Worm (Caenorhabditis elegans) whole organism, L4 larva: ENCODE results near the gene clec-179.

Source experiments
- D1046.2 ChIP-seq: fragments of 200-800 bp; sonication (Bioruptor generic); IDR thresholded peaks from 2 replicates; pipeline ENCODE4 v1.3.6; 2022; ENCODE audit warnings: missing genetic modification characterization, missing compliant biosample characterization
- F44E2.7 ChIP-seq: fragments of 200-800 bp; sonication (Bioruptor generic); IDR thresholded peaks from 2 replicates; pipeline ENCODE4 v2.1.2; 2022; ENCODE audit warnings: missing genetic modification characterization, missing compliant biosample characterization
- F49E8.2 ChIP-seq: sonication (generic microtip); optimal IDR thresholded peaks from 2 replicates; lab custom pipeline; 2016; ENCODE audit warnings: missing compliant biosample characterization, mild to moderate bottlenecking, missing genetic modification characterization, borderline replicate concordance
- aha-1 ChIP-seq: fragments of 150-350 bp; peaks from one replicate; lab custom pipeline; 2014; ENCODE audit warnings: missing biosample characterization, missing genetic modification characterization
- ceh-62 ChIP-seq: sonication (generic microtip); optimal IDR thresholded peaks from 2 replicates; lab custom pipeline; 2017; ENCODE audit warnings: missing biosample characterization, missing genetic modification characterization
- cey-2 ChIP-seq: sonication (generic microtip); optimal IDR thresholded peaks from 3 replicates; lab custom pipeline; 2017; ENCODE audit warnings: missing genetic modification characterization, mild to moderate bottlenecking, missing compliant biosample characterization, antibody characterized with exemption, borderline replicate concordance; ENCODE audit not compliant: insufficient read depth
- ctbp-1 ChIP-seq: fragments of 200-800 bp; sonication (Bioruptor generic); IDR thresholded peaks from 2 replicates; pipeline ENCODE4 v1.3.6; 2022; ENCODE audit warnings: missing genetic modification reagents, missing genetic modification characterization, missing compliant biosample characterization
- daf-16 ChIP-seq, 3 experiments: sonication (generic microtip); optimal IDR thresholded peaks; 2 replicates each; lab custom pipeline; 2016 to 2017; ENCODE audit warnings: missing genetic modification characterization in 3 of 3, missing genetic modification reagents in 3 of 3, mild to moderate bottlenecking in 2 of 3, missing compliant biosample characterization in 2 of 3, missing biosample characterization in 1 of 3, moderate library complexity in 1 of 3
- dmd-9 ChIP-seq: fragments of 200-800 bp; sonication (Bioruptor generic); IDR thresholded peaks from 2 replicates; pipeline ENCODE4 v1.3.6; 2022; ENCODE audit warnings: missing genetic modification reagents, missing genetic modification characterization, missing compliant biosample characterization
- lin-13 ChIP-seq: fragments of 150-350 bp; optimal IDR thresholded peaks from 2 replicates; lab custom pipeline; 2014; ENCODE audit warnings: missing biosample characterization, missing genetic modification reagents, missing genetic modification characterization
- lin-15B ChIP-seq: fragments of 150-350 bp; sonication (generic microtip); optimal IDR thresholded peaks from 3 replicates; lab custom pipeline; 2014; ENCODE audit warnings: missing biosample characterization, missing genetic modification characterization
- lin-38 ChIP-seq: fragments of 200-800 bp; sonication (Bioruptor generic); IDR thresholded peaks from 2 replicates; pipeline ENCODE4 v1.3.6; 2022; ENCODE audit warnings: missing genetic modification reagents, missing genetic modification characterization, missing compliant biosample characterization
- lin-39 ChIP-seq: fragments of 150-350 bp; optimal IDR thresholded peaks from 2 replicates; lab custom pipeline; 2014; ENCODE audit warnings: missing biosample characterization, missing genetic modification reagents, missing genetic modification characterization
- lsy-2 ChIP-seq, 2 experiments: fragments of 150-350 bp in 1 of 2; sonication (generic microtip) in 1 of 2; optimal IDR thresholded peaks; 2 replicates each; lab custom pipeline; 2014 to 2017; ENCODE audit warnings: missing biosample characterization in 2 of 2, missing genetic modification characterization in 2 of 2
- madf-5 ChIP-seq, 2 experiments: fragments of 200-800 bp; sonication (Bioruptor generic); IDR thresholded peaks; 2 replicates each; pipeline ENCODE4 v1.3.6; 2022; ENCODE audit warnings: missing compliant biosample characterization in 2 of 2, missing genetic modification characterization in 2 of 2
- madf-9 ChIP-seq: fragments of 200-800 bp; sonication (Bioruptor generic); conservative IDR thresholded peaks from 2 replicates; pipeline ENCODE4 v1.3.6; 2022; ENCODE audit warnings: missing genetic modification reagents, missing genetic modification characterization, missing compliant biosample characterization
- mdl-1 ChIP-seq, 2 experiments: fragments of 150-350 bp in 1 of 2; sonication (generic microtip) in 1 of 2; optimal IDR thresholded peaks; 2 replicates each; lab custom pipeline; 2014 to 2017; ENCODE audit warnings: missing biosample characterization in 2 of 2, missing genetic modification characterization in 2 of 2
- mxl-2 ChIP-seq: fragments of 200-800 bp; sonication (Bioruptor generic); conservative IDR thresholded peaks from 2 replicates; pipeline ENCODE4 v1.3.6; 2022; ENCODE audit warnings: missing genetic modification reagents, missing genetic modification characterization, missing compliant biosample characterization
- nhr-25 ChIP-seq: sonication (generic microtip); optimal IDR thresholded peaks from 2 replicates; lab custom pipeline; 2017; ENCODE audit warnings: missing genetic modification characterization, mild to moderate bottlenecking, missing compliant biosample characterization, antibody characterized with exemption, moderate library complexity, borderline replicate concordance; ENCODE audit not compliant: insufficient read depth
- nhr-28 ChIP-seq: fragments of 150-350 bp; optimal IDR thresholded peaks from 2 replicates; lab custom pipeline; 2014; ENCODE audit warnings: missing biosample characterization, missing genetic modification characterization
- nhr-41 ChIP-seq: fragments of 200-800 bp; sonication (Bioruptor generic); IDR thresholded peaks from 2 replicates; pipeline ENCODE4 v1.3.6; 2022; ENCODE audit warnings: missing genetic modification reagents, missing genetic modification characterization, missing compliant biosample characterization
- nhr-42 ChIP-seq: fragments of 200-800 bp; sonication (Bioruptor generic); IDR thresholded peaks from 2 replicates; pipeline ENCODE4 v1.3.6; 2022; ENCODE audit warnings: missing genetic modification characterization, missing compliant biosample characterization
- nhr-48 ChIP-seq: sonication (generic microtip); optimal IDR thresholded peaks from 2 replicates; lab custom pipeline; 2016; ENCODE audit warnings: mild to moderate bottlenecking, missing genetic modification characterization, missing compliant biosample characterization
- nhr-6 ChIP-seq: fragments of 150-350 bp; optimal IDR thresholded peaks from 2 replicates; lab custom pipeline; 2014; ENCODE audit warnings: missing biosample characterization, missing genetic modification characterization
- pha-4 ChIP-seq, 2 experiments: fragments of 150-350 bp in 1 of 2; fragments of 200-800 bp in 1 of 2; sonication (Bioruptor generic) in 1 of 2; IDR thresholded peaks in 1 of 2; optimal IDR thresholded peaks in 1 of 2; 2 replicates each; pipeline versions ENCODE4 v1.3.6 to Lab custom; 2014 to 2022; ENCODE audit warnings: missing genetic modification characterization in 2 of 2, missing genetic modification reagents in 2 of 2, missing biosample characterization in 1 of 2, missing compliant biosample characterization in 1 of 2
- pqm-1 ChIP-seq: sonication (generic microtip); optimal IDR thresholded peaks from 2 replicates; lab custom pipeline; 2017; ENCODE audit warnings: missing biosample characterization, missing genetic modification characterization
- skn-1 ChIP-seq: fragments of 150-350 bp; optimal IDR thresholded peaks from 2 replicates; lab custom pipeline; 2014; ENCODE audit warnings: missing biosample characterization, missing genetic modification characterization
- snpc-1.2 ChIP-seq: fragments of 200-800 bp; sonication (Bioruptor generic); IDR thresholded peaks from 2 replicates; pipeline ENCODE4 v1.3.6; 2022; ENCODE audit warnings: missing genetic modification reagents, missing genetic modification characterization, missing compliant biosample characterization
- unc-39 ChIP-seq: sonication (generic microtip); optimal IDR thresholded peaks from 2 replicates; lab custom pipeline; 2017; ENCODE audit warnings: missing biosample characterization, missing genetic modification characterization
- unc-62 ChIP-seq, 3 experiments: fragments of 150-350 bp in 1 of 3; sonication (generic microtip); optimal IDR thresholded peaks in 2 of 3; peaks in 1 of 3; 1 replicate in 1 of 3; 2 replicates in 2 of 3; lab custom pipeline; 2014 to 2017; ENCODE audit warnings: missing biosample characterization in 3 of 3, missing genetic modification characterization in 3 of 3, missing genetic modification reagents in 3 of 3, missing genotype in 1 of 3
- ztf-7 ChIP-seq: fragments of 150-350 bp; optimal IDR thresholded peaks from 2 replicates; lab custom pipeline; 2014; ENCODE audit warnings: missing biosample characterization, missing genetic modification characterization

The clec-179 gene

DNA sequence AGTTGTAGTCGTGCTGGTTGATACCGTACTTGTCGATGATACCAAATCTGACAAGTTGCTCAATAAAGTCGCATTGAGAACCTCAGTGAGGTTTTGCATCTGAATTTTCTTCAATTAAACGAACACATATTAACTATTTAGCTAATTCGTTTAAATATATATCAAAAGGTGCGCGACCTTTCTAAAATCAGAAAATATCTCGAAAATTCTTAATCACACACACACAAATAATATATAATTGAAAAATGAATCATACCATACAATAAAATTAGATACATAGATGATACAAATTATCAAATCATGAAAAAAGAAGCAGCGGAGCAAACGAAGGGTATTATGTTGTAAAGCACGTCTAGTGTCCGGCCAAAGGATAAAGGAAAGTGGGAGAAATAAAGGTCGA lies 43.7 kb upstream of the clec-179 start, which contains the start of gene D2024.5:
Gene D2024.5 (minus strand): TSS at position 101 of the 400 bp plus-strand sequence.
- TF ChIP-seq nhr-28 (tag; lab: Kevin White, UChicago) (no peak), nhr-25 (tag; lab: Kevin White, UChicago) (no peak), lin-39 (tag; lab: Kevin White, UChicago) (no peak), ceh-62 (no peak), F49E8.2 (no peak), lin-13 (GFP tag; lab: Kevin White, UChicago) (no peak), nhr-48 (no peak), mdl-1 (tag; optimal IDR thresholded peaks at IDR 0.05; lab: Kevin White, UChicago) (no peak), cey-2 (tag; lab: Kevin White, UChicago) (no peak), lsy-2 (tag; optimal IDR thresholded peaks at IDR 0.05; lab: Kevin White, UChicago) (no peak), D1046.2 (GFP tag; lab: Robert Waterston, UW) (no peak), skn-1 (tag; lab: Kevin White, UChicago) (no peak), lin-15B (tag; lab: Kevin White, UChicago) (no peak), ztf-7 (no peak), pha-4 (GFP tag; IDR thresholded peaks at IDR 0.05; lab: Robert Waterston, UW) (no peak), pha-4 (tag; optimal IDR thresholded peaks at IDR 0.05; lab: Kevin White, UChicago) (no peak), dmd-9 (GFP tag; lab: Robert Waterston, UW) (no peak), madf-5 (GFP tag; IDR thresholded peaks at IDR 0.05; lab: Robert Waterston, UW) (no peak)

DNA sequence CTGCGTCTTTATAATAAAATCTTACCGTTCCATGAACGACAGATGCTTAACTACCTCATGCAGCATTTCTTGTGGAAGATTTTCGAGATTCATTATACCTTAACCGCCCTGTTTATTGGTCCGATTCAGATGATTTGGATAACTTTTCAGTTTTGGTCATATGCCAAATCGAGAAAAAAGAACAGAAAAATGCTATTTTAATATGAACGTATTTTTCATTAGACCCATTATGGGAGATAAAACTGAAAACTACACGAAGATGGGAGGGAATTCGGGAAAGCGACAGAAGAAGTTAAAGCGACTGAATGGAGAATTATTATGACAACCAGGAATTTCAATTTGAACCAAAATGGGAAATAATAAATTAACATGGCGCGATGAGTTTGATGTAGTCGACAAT lies 42.6 kb upstream of the clec-179 start, which contains the start of gene R13A1.10:
Gene R13A1.10 (minus strand): TSS at position 101 of the 400 bp plus-strand sequence.
- TF ChIP-seq nhr-42 (no peak), F44E2.7 (GFP tag; lab: Robert Waterston, UW) (no peak), snpc-1.2 (GFP tag; lab: Robert Waterston, UW) (0 out of 2 replicates have a peak, but pooled peaks have one; percentile 17), madf-9 (no peak), lin-38 (GFP tag; lab: Robert Waterston, UW) (peak; percentile 25; the same call in 1 of the 2 replicates)

DNA sequence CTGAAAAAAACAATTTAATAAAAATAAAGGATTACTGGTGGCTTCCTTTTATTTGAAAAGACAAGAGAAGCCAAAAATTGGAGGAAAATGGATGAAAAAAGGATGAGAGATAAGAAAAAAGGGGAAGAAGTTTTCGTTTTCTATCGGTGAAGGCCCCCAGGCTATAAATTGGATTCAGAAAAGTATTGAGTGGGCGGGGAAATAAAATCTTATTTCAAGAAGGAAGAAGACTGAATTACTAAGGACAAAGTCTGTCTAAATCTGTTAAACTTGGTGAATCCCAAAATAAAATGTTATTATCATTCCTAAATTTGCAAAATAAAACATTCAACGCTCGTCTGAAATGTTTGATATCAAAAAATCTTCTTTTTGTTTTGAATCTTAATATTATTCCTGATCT lies 37.6 kb upstream of the clec-179 start:
- TF ChIP-seq nhr-6 (tag; lab: Kevin White, UChicago) (no peak), aha-1 (peak; percentile 56)

DNA sequence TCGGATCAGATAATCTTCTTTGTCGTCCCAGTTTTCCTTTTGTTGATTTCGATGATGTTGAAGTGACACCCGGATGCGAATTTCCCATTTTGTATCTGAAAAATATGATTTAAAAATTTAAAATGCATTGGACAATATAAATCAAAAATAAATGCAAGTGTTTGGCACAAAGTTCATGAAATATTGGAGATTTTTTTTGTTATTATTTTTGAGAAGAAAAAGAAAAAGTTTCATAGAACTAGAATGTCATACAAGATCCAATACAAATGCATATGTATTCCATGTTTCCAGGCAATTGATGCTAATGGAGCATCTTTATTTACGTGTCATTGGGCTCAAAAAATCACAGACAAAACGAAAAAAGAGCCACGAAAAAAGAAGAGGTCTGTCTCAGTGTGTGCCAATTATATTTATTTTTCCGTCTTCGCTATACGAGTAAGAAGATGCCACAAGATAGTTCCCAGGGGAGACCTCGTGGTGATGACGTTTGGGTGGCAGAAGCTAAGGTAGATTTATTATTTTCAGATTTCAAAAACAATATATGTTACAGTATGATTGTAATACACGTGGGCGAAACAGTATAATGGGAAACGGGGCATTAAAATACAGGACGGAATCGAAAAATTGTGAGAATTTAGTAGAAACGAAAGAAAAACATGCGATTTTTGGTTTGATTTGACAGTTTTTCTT lies 35.0 kb upstream of the clec-179 start, which contains the start of the genes glb-23 and R13A1.1:
Gene glb-23 (minus strand): TSS at position 101 of the 690 bp plus-strand sequence.
Gene R13A1.1 (plus strand): TSS at position 640 of the 690 bp plus-strand sequence.
- TF ChIP-seq unc-39 (tag; lab: Kevin White, UChicago) (no peak), mxl-2 (GFP tag; lab: Robert Waterston, UW) (no peak), nhr-41 (no peak)

DNA sequence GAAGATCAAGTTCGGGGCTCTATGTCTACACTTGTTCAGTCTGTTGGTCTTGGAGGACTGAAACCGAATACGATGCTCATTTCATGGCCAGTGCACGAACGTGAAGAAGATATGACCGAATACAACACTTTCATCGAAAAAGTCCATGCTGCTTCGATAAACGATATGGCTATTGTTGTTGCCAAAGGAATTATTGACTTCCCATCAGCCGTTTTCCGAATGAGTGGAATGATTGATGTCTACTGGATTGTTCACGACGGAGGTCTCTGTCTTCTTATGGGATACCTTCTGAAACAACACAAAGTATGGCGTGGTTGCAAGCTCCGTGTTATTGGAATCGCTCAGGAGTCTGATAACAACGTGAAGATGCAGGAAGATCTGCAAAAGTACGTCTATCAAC lies 31.7 kb upstream of the clec-179 start:
- peak; percentile 74 for TF ChIP-seq aha-1
- no peak for TF ChIP-seq skn-1 (tag; lab: Kevin White, UChicago)
- no peak for TF ChIP-seq ctbp-1 (GFP tag; lab: Robert Waterston, UW)
- peak in 1 of 2 experiments; percentile 89 for TF ChIP-seq unc-62 (GFP tag; optimal IDR thresholded peaks at IDR 0.05 in 1 of 2; lab: Kevin White, UChicago)
- no peak for TF ChIP-seq unc-62 (tag; optimal IDR thresholded peaks at IDR 0.05; lab: Kevin White, UChicago)

DNA sequence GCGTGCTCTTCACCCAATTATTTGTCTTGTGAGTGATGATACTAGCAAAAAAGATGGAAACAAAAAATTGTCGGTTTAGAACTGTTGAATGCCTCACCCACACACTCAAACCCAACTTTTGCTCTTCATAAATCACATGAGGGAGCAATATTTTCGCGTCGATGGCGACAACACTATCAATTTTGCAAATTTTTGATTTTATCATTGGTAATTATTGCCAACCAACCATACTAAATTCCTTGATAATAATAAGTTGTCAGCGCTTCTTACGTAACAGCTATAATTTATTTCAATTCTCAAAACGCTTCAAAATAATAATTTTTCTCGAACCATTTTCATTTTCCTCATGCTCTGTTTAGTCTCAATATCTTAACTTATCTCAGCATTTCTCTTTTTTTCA lies 28.3 kb upstream of the clec-179 start:
- TF ChIP-seq dmd-9 (GFP tag; lab: Robert Waterston, UW) (no peak), pqm-1 (tag; lab: Kevin White, UChicago) (peak; percentile 58), mxl-2 (GFP tag; lab: Robert Waterston, UW) (no peak), daf-16 (GFP tag; optimal IDR thresholded peaks at IDR 0.05; lab: Kevin White, UChicago) (no peak), daf-16 (tag; optimal IDR thresholded peaks at IDR 0.05; lab: Kevin White, UChicago) (peak; percentile 50)
